Worm (Caenorhabditis elegans) whole organism, young adult: ENCODE data around the gene F57G4.1.

Experiments used
- egl-18 ChIP-seq: fragments of 200-800 bp; sonication (Bioruptor generic); IDR thresholded peaks from 2 replicates; pipeline ENCODE4 v1.3.6; 2022; ENCODE audit warnings: missing genetic modification reagents, missing genetic modification characterization, missing compliant biosample characterization
- lin-35 ChIP-seq, 3 experiments: fragments of 150-350 bp in 2 of 3; sonication (generic microtip) in 1 of 3; optimal IDR thresholded peaks; 2 replicates each; lab custom pipeline; 2014 to 2018; ENCODE audit warnings: missing biosample characterization in 3 of 3, missing genetic modification characterization in 3 of 3, missing genetic modification reagents in 3 of 3
- unc-130 ChIP-seq: sonication (generic microtip); optimal IDR thresholded peaks from 2 replicates; lab custom pipeline; 2016; ENCODE audit warnings: missing genetic modification reagents, missing genetic modification characterization, missing compliant biosample characterization

- TF ChIP-seq lin-35 (GFP tag; optimal IDR thresholded peaks at IDR 0.05; lab: Kevin White, UChicago) (no peak), egl-18 (GFP tag; lab: Robert Waterston, UW) (no peak), unc-130 (GFP tag; lab: Kevin White, UChicago) (no peak)
Measured at ce11 chrV:17595691-17596090, 27.6 kb upstream of the F57G4.1 start.
